Worm (Caenorhabditis elegans) whole organism, early embryonic: Measurements from ENCODE around the gene srh-246.

Experiments used
- B0310.2 ChIP-seq: sonication (generic microtip); optimal IDR thresholded peaks from 2 replicates; lab custom pipeline; 2016; ENCODE audit warnings: mild to moderate bottlenecking, missing genetic modification characterization, missing compliant biosample characterization
- F13C5.2 ChIP-seq: sonication (generic microtip); optimal IDR thresholded peaks from 2 replicates; lab custom pipeline; 2017; ENCODE audit warnings: mild to moderate bottlenecking, missing genetic modification characterization, inconsistent platforms, missing compliant biosample characterization
- aly-1 ChIP-seq: sonication (generic microtip); optimal IDR thresholded peaks from 2 replicates; lab custom pipeline; 2016; ENCODE audit warnings: missing genetic modification characterization, missing compliant biosample characterization
- ama-1 ChIP-seq: fragments of 150-350 bp; optimal IDR thresholded peaks from 2 replicates; lab custom pipeline; 2014
- ceh-13 ChIP-seq: fragments of 200-800 bp; sonication (Bioruptor generic); optimal IDR thresholded peaks from 2 replicates; lab custom pipeline; 2018; ENCODE audit warnings: mild to moderate bottlenecking, missing genetic modification characterization, missing compliant biosample characterization
- ceh-36 ChIP-seq: sonication (generic microtip); optimal IDR thresholded peaks from 2 replicates; lab custom pipeline; 2016; ENCODE audit warnings: missing genetic modification characterization, inconsistent platforms, missing compliant biosample characterization
- ets-7 ChIP-seq: sonication (generic microtip); optimal IDR thresholded peaks from 2 replicates; lab custom pipeline; 2016; ENCODE audit warnings: missing genotype, missing genetic modification characterization, missing compliant biosample characterization
- flt-1 ChIP-seq: fragments of 200-800 bp; sonication (Bioruptor generic); IDR thresholded peaks from 2 replicates; pipeline ENCODE4 v1.3.6; 2022; ENCODE audit warnings: missing genetic modification characterization, missing compliant biosample characterization
- hmbx-1 ChIP-seq: sonication (generic microtip); optimal IDR thresholded peaks from 2 replicates; lab custom pipeline; 2016; ENCODE audit warnings: mild to moderate bottlenecking, missing genetic modification characterization, missing compliant biosample characterization
- hmg-4 ChIP-seq: fragments of 200-800 bp; sonication (Bioruptor generic); optimal IDR thresholded peaks from 2 replicates; lab custom pipeline; 2018; ENCODE audit warnings: mild to moderate bottlenecking, missing genetic modification characterization, missing compliant biosample characterization
- hnd-1 ChIP-seq: sonication (generic microtip); optimal IDR thresholded peaks from 2 replicates; lab custom pipeline; 2016; ENCODE audit warnings: missing genetic modification characterization, missing compliant biosample characterization
- pes-1 ChIP-seq: fragments of 200-800 bp; sonication (Bioruptor generic); IDR thresholded peaks from 2 replicates; pipeline ENCODE4 v1.3.6; 2022; ENCODE audit warnings: missing genetic modification reagents, missing genetic modification characterization, missing compliant biosample characterization
- scrt-1 ChIP-seq: fragments of 200-800 bp; sonication (Bioruptor generic); IDR thresholded peaks from 2 replicates; pipeline ENCODE4 v1.3.6; 2022; ENCODE audit warnings: missing genetic modification characterization, missing compliant biosample characterization
- sea-1 ChIP-seq: fragments of 200-800 bp; sonication (Bioruptor generic); conservative IDR thresholded peaks from 2 replicates; pipeline ENCODE4 v1.3.6; 2022; ENCODE audit warnings: missing genetic modification characterization, missing compliant biosample characterization
- tbx-11 ChIP-seq: fragments of 200-800 bp; sonication (Bioruptor generic); IDR thresholded peaks from 2 replicates; pipeline ENCODE4 v1.3.6; 2022; ENCODE audit warnings: missing genetic modification characterization, missing compliant biosample characterization
- tbx-37 ChIP-seq: fragments of 200-800 bp; sonication (Bioruptor generic); conservative IDR thresholded peaks from 2 replicates; pipeline ENCODE4 v1.3.6; 2022; ENCODE audit warnings: missing genetic modification reagents, missing genetic modification characterization, missing compliant biosample characterization
- tra-4 ChIP-seq: sonication (generic microtip); optimal IDR thresholded peaks from 2 replicates; lab custom pipeline; 2017; ENCODE audit warnings: missing genetic modification characterization, missing compliant biosample characterization

srh-246 gene

ce11 chrV:694625-695024, 37.0 kb upstream of the srh-246 start, which contains the start of gene srj-53:
srj-53 (minus strand) TSS chrV:694725.
- TF ChIP-seq pes-1 (GFP tag; lab: Robert Waterston, UW): no peak
- no peak for TF ChIP-seq ceh-13 (GFP tag; lab: Kevin White, UChicago)
- TF ChIP-seq scrt-1: no peak
- TF ChIP-seq sea-1: no peak
- no peak for TF ChIP-seq hnd-1 (tag; lab: Kevin White, UChicago)

- TF ChIP-seq flt-1 (no peak), ama-1 (lab: Kevin White, UChicago) (no peak), hnd-1 (tag; lab: Kevin White, UChicago) (no peak), scrt-1 (no peak), aly-1 (tag; lab: Kevin White, UChicago) (no peak), F13C5.2 (tag; lab: Kevin White, UChicago) (no peak), sea-1 (no peak), hmg-4 (GFP tag; lab: Kevin White, UChicago) (no peak), B0310.2 (tag; lab: Kevin White, UChicago) (no peak), pes-1 (GFP tag; lab: Robert Waterston, UW) (no peak)
These were observed 35.3 kb upstream of the srh-246 start, which contains the start of gene srx-4 for ce11 chrV:692720-693422. srx-4 (minus strand) TSS chrV:692770.

ce11 chrV:689538-689937, 32.0 kb upstream of the srh-246 start:
- TF ChIP-seq tra-4: no peak
- TF ChIP-seq ets-7 (tag; lab: Kevin White, UChicago): no peak
- no peak for TF ChIP-seq pes-1 (GFP tag; lab: Robert Waterston, UW)
- TF ChIP-seq hnd-1 (tag; lab: Kevin White, UChicago): no peak
- no peak for TF ChIP-seq B0310.2 (tag; lab: Kevin White, UChicago)
- TF ChIP-seq F13C5.2 (tag; lab: Kevin White, UChicago): no peak
- TF ChIP-seq hmg-4 (GFP tag; lab: Kevin White, UChicago): no peak
- TF ChIP-seq tbx-11: no peak
- TF ChIP-seq aly-1 (tag; lab: Kevin White, UChicago): no peak
- no peak for TF ChIP-seq flt-1
- TF ChIP-seq tbx-37 (GFP tag; lab: Robert Waterston, UW): no peak
- no peak for TF ChIP-seq ceh-36 (tag; lab: Kevin White, UChicago)
- no peak for TF ChIP-seq sea-1
- no peak for TF ChIP-seq ama-1 (lab: Kevin White, UChicago)
- TF ChIP-seq hmbx-1 (tag; lab: Kevin White, UChicago): no peak
- no peak for TF ChIP-seq scrt-1
- TF ChIP-seq ceh-13 (GFP tag; lab: Kevin White, UChicago): no peak

ce11 chrV:687384-687783, 29.8 kb upstream of the srh-246 start, which contains the start of gene H25P19.1:
H25P19.1 (plus strand) TSS chrV:687684.
- no peak for TF ChIP-seq scrt-1
- TF ChIP-seq ama-1 (lab: Kevin White, UChicago): no peak
- no peak for TF ChIP-seq ceh-36 (tag; lab: Kevin White, UChicago)
- TF ChIP-seq F13C5.2 (tag; lab: Kevin White, UChicago): no peak
- no peak for TF ChIP-seq pes-1 (GFP tag; lab: Robert Waterston, UW)
- no peak for TF ChIP-seq tbx-11
- TF ChIP-seq B0310.2 (tag; lab: Kevin White, UChicago): no peak
- TF ChIP-seq hmbx-1 (tag; lab: Kevin White, UChicago): no peak
- TF ChIP-seq sea-1: no peak
- TF ChIP-seq aly-1 (tag; lab: Kevin White, UChicago): no peak
- no peak for TF ChIP-seq tra-4
- no peak for TF ChIP-seq hmg-4 (GFP tag; lab: Kevin White, UChicago)
- TF ChIP-seq ets-7 (tag; lab: Kevin White, UChicago): no peak
- TF ChIP-seq tbx-37 (GFP tag; lab: Robert Waterston, UW): no peak
- no peak for TF ChIP-seq ceh-13 (GFP tag; lab: Kevin White, UChicago)
- TF ChIP-seq hnd-1 (tag; lab: Kevin White, UChicago): no peak
- TF ChIP-seq flt-1: no peak

ce11 chrV:683858-684257, 26.3 kb upstream of the srh-246 start, which contains the start of gene F31F4.1:
F31F4.1 (plus strand) TSS chrV:684060.
- no peak for TF ChIP-seq hnd-1 (tag; lab: Kevin White, UChicago)
- no peak for TF ChIP-seq ceh-13 (GFP tag; lab: Kevin White, UChicago)
- no peak for TF ChIP-seq F13C5.2 (tag; lab: Kevin White, UChicago)
- no peak for TF ChIP-seq pes-1 (GFP tag; lab: Robert Waterston, UW)

- TF ChIP-seq tbx-37 (GFP tag; lab: Robert Waterston, UW) (no peak), tra-4 (no peak), B0310.2 (tag; lab: Kevin White, UChicago) (no peak), hmg-4 (GFP tag; lab: Kevin White, UChicago) (no peak), F13C5.2 (tag; lab: Kevin White, UChicago) (no peak), ets-7 (tag; lab: Kevin White, UChicago) (no peak), ama-1 (lab: Kevin White, UChicago) (no peak), tbx-11 (no peak), ceh-13 (GFP tag; lab: Kevin White, UChicago) (no peak), flt-1 (no peak), scrt-1 (no peak), pes-1 (GFP tag; lab: Robert Waterston, UW) (no peak), hmbx-1 (tag; lab: Kevin White, UChicago) (no peak), ceh-36 (tag; lab: Kevin White, UChicago) (no peak)
These were observed 24.5 kb upstream of the srh-246 start, which contains the start of gene srx-23 for ce11 chrV:682031-682430. srx-23 (plus strand) TSS chrV:682331.

- TF ChIP-seq hmg-4 (GFP tag; lab: Kevin White, UChicago): no peak
- TF ChIP-seq scrt-1: no peak
- no peak for TF ChIP-seq ets-7 (tag; lab: Kevin White, UChicago)
- TF ChIP-seq flt-1: no peak
- TF ChIP-seq tra-4: no peak
- no peak for TF ChIP-seq aly-1 (tag; lab: Kevin White, UChicago)
- no peak for TF ChIP-seq hmbx-1 (tag; lab: Kevin White, UChicago)
- no peak for TF ChIP-seq hnd-1 (tag; lab: Kevin White, UChicago)
- no peak for TF ChIP-seq B0310.2 (tag; lab: Kevin White, UChicago)
- TF ChIP-seq ceh-36 (tag; lab: Kevin White, UChicago): no peak
- TF ChIP-seq ceh-13 (GFP tag; lab: Kevin White, UChicago): no peak
These were observed 22.1 kb upstream of the srh-246 start, which contains the start of gene srx-22 for ce11 chrV:679663-680062. srx-22 (plus strand) TSS chrV:679963.
